Worm (Caenorhabditis elegans): ENCODE data around the gene B0035.22.

Gene B0035.22

DNA sequence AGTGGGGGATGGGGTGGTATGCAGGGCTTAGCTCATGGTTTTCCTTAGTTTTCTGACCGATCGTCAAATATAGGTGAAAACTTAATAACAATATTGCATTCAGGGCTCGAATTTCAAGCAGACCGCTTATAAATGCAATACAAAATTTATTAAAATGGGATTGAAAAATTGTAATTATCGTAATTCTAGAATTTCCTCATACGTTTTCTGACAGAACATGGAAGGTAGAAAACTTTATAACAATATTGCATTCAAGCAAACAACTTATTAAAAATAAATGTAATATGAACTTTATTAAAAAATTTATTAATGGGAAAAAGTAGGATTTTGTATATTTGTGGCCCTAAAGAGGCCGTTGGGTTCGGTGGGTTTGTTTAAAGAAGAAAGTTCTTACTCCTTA, 8.7 kb downstream of the B0035.22 start (continued):
- no peak for TF ChIP-seq ceh-79 (tag; optimal IDR thresholded peaks at IDR 0.05)
- no peak for TF ChIP-seq Y56A3A.18 (GFP tag; IDR thresholded peaks at IDR 0.05)
- TF ChIP-seq D2030.7 (GFP tag; IDR thresholded peaks at IDR 0.05): peak; percentile 38
- TF ChIP-seq F39B2.1 (GFP tag; IDR thresholded peaks at IDR 0.05): 0 out of 2 replicates have a peak, but pooled peaks have one; percentile 17
- TF ChIP-seq F33H1.4 (GFP tag; IDR thresholded peaks at IDR 0.05): peak; percentile 37; the same call in 1 of the 2 replicates
- TF ChIP-seq him-1 (tag; optimal IDR thresholded peaks at IDR 0.05): peak; percentile 74
- no peak for TF ChIP-seq T07F8.4 (tag; optimal IDR thresholded peaks at IDR 0.05)
- TF ChIP-seq B0019.2 (GFP tag; conservative IDR thresholded peaks at IDR 0.05): no peak
- no peak for TF ChIP-seq snpc-4 (GFP tag; optimal IDR thresholded peaks at IDR 0.05)
- TF ChIP-seq snpc-4 (tag; optimal IDR thresholded peaks at IDR 0.05): peak in 1 of 4 experiments; percentile 25
- TF ChIP-seq madf-6 (GFP tag; IDR thresholded peaks at IDR 0.05): peak; percentile 64
- no peak for TF ChIP-seq atf-7 (tag; optimal IDR thresholded peaks at IDR 0.05)
- no peak for TF ChIP-seq let-607 (tag; optimal IDR thresholded peaks at IDR 0.05)
- TF ChIP-seq F55B11.4 (tag; optimal IDR thresholded peaks at IDR 0.05; ENCODE audit: borderline replicate concordance, insufficient read depth): no peak
- no peak for TF ChIP-seq rpc-1 (optimal IDR thresholded peaks at IDR 0.05)
- TF ChIP-seq rpc-1 (tag; optimal IDR thresholded peaks at IDR 0.05): no peak
- no peak for TF ChIP-seq Y53F4B.3 (GFP tag; IDR thresholded peaks at IDR 0.05)
- 0 out of 2 replicates have a peak, but pooled peaks have one; percentile 7 for TF ChIP-seq C17E4.6 (GFP tag; IDR thresholded peaks at IDR 0.05)
- no peak for TF ChIP-seq lsl-1 (GFP tag; optimal IDR thresholded peaks at IDR 0.05)
- TF ChIP-seq hlh-12 (tag; optimal IDR thresholded peaks at IDR 0.05): no peak
- TF ChIP-seq B0035.1 (tag; optimal IDR thresholded peaks at IDR 0.05): no peak
- TF ChIP-seq hlh-26 (GFP tag; conservative IDR thresholded peaks at IDR 0.05): no peak
- TF ChIP-seq sea-2 (GFP tag; IDR thresholded peaks at IDR 0.05): no peak
- TF ChIP-seq hrde-1 (tag; optimal IDR thresholded peaks at IDR 0.05; ENCODE audit: borderline replicate concordance): peak; percentile 82
- TF ChIP-seq nhr-90 (tag; optimal IDR thresholded peaks at IDR 0.05): no peak
- TF ChIP-seq tbp1 (GFP tag; optimal IDR thresholded peaks at IDR 0.05): no peak
- peak; percentile 34 for TF ChIP-seq hmg-1.2 (GFP tag; IDR thresholded peaks at IDR 0.05)
- TF ChIP-seq bed-2 (GFP tag; IDR thresholded peaks at IDR 0.05): no peak
- TF ChIP-seq madf-3 (GFP tag; IDR thresholded peaks at IDR 0.05): no peak
- no peak for TF ChIP-seq ceh-58 (GFP tag; IDR thresholded peaks at IDR 0.05)
- TF ChIP-seq tbx-9 (tag; optimal IDR thresholded peaks at IDR 0.05; ENCODE audit: borderline replicate concordance): no peak
- TF ChIP-seq F49E8.2 (tag; optimal IDR thresholded peaks at IDR 0.05; ENCODE audit: insufficient read depth): peak; percentile 4
- TF ChIP-seq gei-17 (GFP tag; optimal IDR thresholded peaks at IDR 0.05): no peak
- no peak for TF ChIP-seq B0336.3 (GFP tag; IDR thresholded peaks at IDR 0.05)
- no peak for TF ChIP-seq unc-130 (GFP tag; optimal IDR thresholded peaks at IDR 0.05)
- no peak for TF ChIP-seq sdz-38 (tag; optimal IDR thresholded peaks at IDR 0.05)
- no peak for TF ChIP-seq zfh-2 (GFP tag; conservative IDR thresholded peaks at IDR 0.05)
- no peak for TF ChIP-seq ceh-27 (GFP tag; optimal IDR thresholded peaks at IDR 0.05)
- no peak for TF ChIP-seq aptf-2 (GFP tag; conservative IDR thresholded peaks at IDR 0.05)
- TF ChIP-seq repo-1 (tag; optimal IDR thresholded peaks at IDR 0.05): no peak
- TF ChIP-seq unc-62 (GFP tag; optimal IDR thresholded peaks at IDR 0.05): no peak
- peak; percentile 79 for TF ChIP-seq ekl-4 (GFP tag; IDR thresholded peaks at IDR 0.05)
- no peak for TF ChIP-seq nfyb-1 (GFP tag; IDR thresholded peaks at IDR 0.05)
- peak; percentile 56; the same call in 1 of the 2 replicates for TF ChIP-seq Y79H2A.3 (GFP tag; conservative IDR thresholded peaks at IDR 0.05)
- no peak for TF ChIP-seq K12H6.12 (tag; optimal IDR thresholded peaks at IDR 0.05)
- TF ChIP-seq dpl-1 (GFP tag; optimal IDR thresholded peaks at IDR 0.05): no peak
- TF ChIP-seq F57A8.1 (GFP tag; optimal IDR thresholded peaks at IDR 0.05): no peak
- TF ChIP-seq lsy-27 (tag; optimal IDR thresholded peaks at IDR 0.05; ENCODE audit: borderline replicate concordance, insufficient read depth): no peak
- no peak for TF ChIP-seq F57C9.4 (tag; optimal IDR thresholded peaks at IDR 0.05)
